Worm (Caenorhabditis elegans) whole organism, midembryonic: Measurements from ENCODE around the gene mth-1.

ENCODE experiments used
- T22C8.4 ChIP-seq: fragments of 200-800 bp; sonication (Bioruptor generic); IDR thresholded peaks from 2 replicates; pipeline ENCODE4 v1.3.6; 2022; ENCODE audit warnings: missing genetic modification characterization, missing compliant biosample characterization
- cog-1 ChIP-seq: sonication (generic microtip); optimal IDR thresholded peaks from 2 replicates; lab custom pipeline; 2016; ENCODE audit warnings: missing genetic modification characterization, missing compliant biosample characterization
- flt-1 ChIP-seq: fragments of 200-800 bp; sonication (Bioruptor generic); IDR thresholded peaks from 2 replicates; pipeline ENCODE4 v1.3.6; 2022; ENCODE audit warnings: missing genetic modification characterization, missing compliant biosample characterization
- klf-2 ChIP-seq: fragments of 200-800 bp; sonication (Bioruptor generic); conservative IDR thresholded peaks from 2 replicates; pipeline ENCODE4 v1.3.6; 2022; ENCODE audit warnings: missing genetic modification reagents, missing genetic modification characterization, missing compliant biosample characterization
- med-1 ChIP-seq: sonication (generic microtip); optimal IDR thresholded peaks from 2 replicates; lab custom pipeline; 2017; ENCODE audit warnings: missing genetic modification characterization, mild to moderate bottlenecking, missing compliant biosample characterization, antibody characterized with exemption, missing genetic modification reagents; ENCODE audit not compliant: insufficient read depth
- ref-1 ChIP-seq: fragments of 200-800 bp; sonication (Bioruptor generic); conservative IDR thresholded peaks from 2 replicates; pipeline ENCODE4 v1.3.6; 2022; ENCODE audit warnings: missing genetic modification reagents, missing genetic modification characterization, missing compliant biosample characterization
- tab-1 ChIP-seq: fragments of 200-800 bp; sonication (Bioruptor generic); IDR thresholded peaks from 2 replicates; pipeline ENCODE4 v1.3.6; 2022; ENCODE audit warnings: missing genetic modification characterization, missing compliant biosample characterization
- ztf-23 ChIP-seq: fragments of 200-800 bp; sonication (Bioruptor generic); IDR thresholded peaks from 2 replicates; pipeline ENCODE4 v1.3.6; 2022; ENCODE audit warnings: missing genetic modification reagents, missing genetic modification characterization, missing compliant biosample characterization
- ztf-29 ChIP-seq: fragments of 200-800 bp; sonication (Bioruptor generic); IDR thresholded peaks from 2 replicates; pipeline ENCODE4 v1.3.6; 2022; ENCODE audit warnings: missing genetic modification reagents, missing genetic modification characterization, missing compliant biosample characterization

DNA sequence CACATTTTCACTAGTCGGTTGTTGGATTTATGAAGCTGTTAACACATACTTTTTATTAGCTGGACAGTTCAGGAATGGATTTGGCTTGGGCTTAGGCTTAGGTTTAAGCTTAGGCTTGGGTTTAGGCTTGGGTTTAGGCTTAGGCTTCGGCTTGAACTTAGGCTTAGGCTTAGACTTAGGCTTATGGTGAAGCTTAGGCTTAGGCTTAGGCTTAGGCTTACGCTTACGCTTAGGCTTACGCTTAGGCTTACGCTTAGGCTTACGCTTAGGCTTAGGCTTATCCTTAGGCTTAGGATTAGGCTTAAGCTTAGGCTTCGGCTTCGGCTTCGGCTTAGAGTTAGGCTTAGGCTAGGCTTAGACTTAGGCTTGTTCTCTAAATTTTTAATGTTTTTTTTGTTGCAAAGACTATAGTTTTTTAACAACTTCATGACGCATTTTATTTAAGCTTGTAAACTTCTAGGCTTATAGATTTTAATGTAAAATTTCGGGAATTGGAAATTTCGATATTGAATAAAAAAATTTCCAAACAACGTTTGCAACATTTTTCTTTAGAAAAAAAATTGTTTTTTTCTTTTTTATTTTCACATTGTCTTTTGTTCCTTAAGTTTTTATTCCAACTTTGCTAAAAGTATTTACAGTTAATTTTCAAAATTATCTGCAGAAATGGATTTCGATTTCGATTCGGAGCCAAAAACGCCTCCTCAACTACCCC, 48.3 kb downstream of the mth-1 start, which contains the start of gene R03H10.2:
- TF ChIP-seq med-1 (GFP tag; lab: Kevin White, UChicago) (no peak), tab-1 (GFP tag; lab: Robert Waterston, UW) (no peak), klf-2 (GFP tag; lab: Robert Waterston, UW) (no peak), flt-1 (no peak), T22C8.4 (no peak), ref-1 (GFP tag; lab: Robert Waterston, UW) (no peak), cog-1 (tag; lab: Kevin White, UChicago) (no peak), ztf-23 (GFP tag; lab: Robert Waterston, UW) (no peak), ztf-29 (GFP tag; lab: Robert Waterston, UW) (peak; percentile 49; the same call in 1 of the 2 replicates)
